Worm (Caenorhabditis elegans) whole organism, young adult: ENCODE results near the gene mcm-2.

ENCODE experiments used
- B0261.1 ChIP-seq: sonication (generic microtip); optimal IDR thresholded peaks from 2 replicates; lab custom pipeline; 2016; ENCODE audit warnings: mild to moderate bottlenecking, missing genetic modification characterization, moderate library complexity, missing compliant biosample characterization
- D2030.7 ChIP-seq: fragments of 200-800 bp; sonication (Bioruptor generic); IDR thresholded peaks from 2 replicates; pipeline ENCODE4 v1.3.6; 2022; ENCODE audit warnings: missing genetic modification reagents, missing genetic modification characterization, missing compliant biosample characterization
- F39B2.1 ChIP-seq: fragments of 200-800 bp; sonication (Bioruptor generic); IDR thresholded peaks from 2 replicates; pipeline ENCODE4 v1.3.6; 2022; ENCODE audit warnings: missing genetic modification reagents, missing genetic modification characterization, missing compliant biosample characterization
- F57A8.1 ChIP-seq: fragments of 200-800 bp; sonication (Bioruptor generic); optimal IDR thresholded peaks from 2 replicates; lab custom pipeline; 2018; ENCODE audit warnings: mild to moderate bottlenecking, missing genetic modification characterization, moderate library complexity, missing compliant biosample characterization
- Y79H2A.3 ChIP-seq: fragments of 200-800 bp; sonication (Bioruptor generic); conservative IDR thresholded peaks from 2 replicates; pipeline ENCODE4 v1.3.6; 2022; ENCODE audit warnings: missing genetic modification reagents, missing genetic modification characterization, missing compliant biosample characterization
- aptf-2 ChIP-seq: fragments of 200-800 bp; sonication (Bioruptor generic); conservative IDR thresholded peaks from 2 replicates; pipeline ENCODE4 v1.3.6; 2022; ENCODE audit warnings: missing genetic modification reagents, missing genetic modification characterization, missing compliant biosample characterization
- atf-7 ChIP-seq: sonication (generic microtip); optimal IDR thresholded peaks from 2 replicates; lab custom pipeline; 2017; ENCODE audit warnings: mild to moderate bottlenecking, missing genetic modification characterization, missing compliant biosample characterization
- ceh-27 ChIP-seq: fragments of 200-800 bp; sonication (Bioruptor generic); optimal IDR thresholded peaks from 2 replicates; lab custom pipeline; 2018; ENCODE audit warnings: mild to moderate bottlenecking, missing genetic modification characterization, moderate library complexity, missing compliant biosample characterization
- ceh-79 ChIP-seq: sonication (generic microtip); optimal IDR thresholded peaks from 2 replicates; lab custom pipeline; 2017; ENCODE audit warnings: mild to moderate bottlenecking, missing genetic modification characterization, missing compliant biosample characterization
- chd-7 ChIP-seq: sonication (generic microtip); optimal IDR thresholded peaks from 2 replicates; lab custom pipeline; 2016; ENCODE audit warnings: mild to moderate bottlenecking, missing genetic modification characterization, moderate library complexity, missing compliant biosample characterization
- die-1 ChIP-seq: sonication (generic microtip); optimal IDR thresholded peaks from 2 replicates; lab custom pipeline; 2016; ENCODE audit warnings: missing genotype, mild to moderate bottlenecking, missing genetic modification characterization, missing compliant biosample characterization
- dpff-1 ChIP-seq: sonication (generic microtip); optimal IDR thresholded peaks from 2 replicates; lab custom pipeline; 2017; ENCODE audit warnings: mild to moderate bottlenecking, missing genetic modification characterization, missing compliant biosample characterization
- dpl-1 ChIP-seq: fragments of 150-350 bp; optimal IDR thresholded peaks from 2 replicates; lab custom pipeline; 2014; ENCODE audit warnings: missing biosample characterization, missing genetic modification reagents, missing genetic modification characterization
- egl-18 ChIP-seq: fragments of 200-800 bp; sonication (Bioruptor generic); IDR thresholded peaks from 2 replicates; pipeline ENCODE4 v1.3.6; 2022; ENCODE audit warnings: missing genetic modification reagents, missing genetic modification characterization, missing compliant biosample characterization
- ekl-4 ChIP-seq: fragments of 200-800 bp; sonication (Bioruptor generic); IDR thresholded peaks from 2 replicates; pipeline ENCODE4 v1.3.6; 2022; ENCODE audit warnings: missing genetic modification reagents, missing genetic modification characterization, missing compliant biosample characterization
- gei-17 ChIP-seq: fragments of 200-800 bp; sonication (Bioruptor generic); optimal IDR thresholded peaks from 2 replicates; lab custom pipeline; 2018; ENCODE audit warnings: mild to moderate bottlenecking, missing genetic modification characterization, missing compliant biosample characterization
- him-1 ChIP-seq: sonication (generic microtip); optimal IDR thresholded peaks from 2 replicates; lab custom pipeline; 2016; ENCODE audit warnings: missing genotype, missing genetic modification reagents, missing genetic modification characterization, missing compliant biosample characterization
- hmg-1.2 ChIP-seq: fragments of 200-800 bp; sonication (Bioruptor generic); IDR thresholded peaks from 2 replicates; pipeline ENCODE4 v1.3.6; 2022; ENCODE audit warnings: missing genetic modification reagents, missing genetic modification characterization, missing compliant biosample characterization
- hrde-1 ChIP-seq: sonication (generic microtip); optimal IDR thresholded peaks from 2 replicates; lab custom pipeline; 2016; ENCODE audit warnings: missing genetic modification characterization, mild to moderate bottlenecking, missing compliant biosample characterization, moderate library complexity, missing genotype, missing genetic modification reagents, borderline replicate concordance
- hsf-1 ChIP-seq: fragments of 200-800 bp; sonication (Bioruptor generic); IDR thresholded peaks from 2 replicates; pipeline ENCODE4 v1.3.6; 2022; ENCODE audit warnings: missing genetic modification reagents, missing genetic modification characterization, missing compliant biosample characterization
- lag-1 ChIP-seq: fragments of 200-800 bp; sonication (Bioruptor generic); IDR thresholded peaks from 2 replicates; pipeline ENCODE4 v1.3.6; 2022; ENCODE audit warnings: missing genetic modification reagents, missing genetic modification characterization, missing compliant biosample characterization
- let-526 ChIP-seq: fragments of 200-800 bp; sonication (Bioruptor generic); IDR thresholded peaks from 2 replicates; pipeline ENCODE4 v1.3.6; 2022; ENCODE audit warnings: missing genetic modification reagents, missing genetic modification characterization, missing compliant biosample characterization
- lin-35 ChIP-seq, 3 experiments: fragments of 150-350 bp in 2 of 3; sonication (generic microtip) in 1 of 3; optimal IDR thresholded peaks; 2 replicates each; lab custom pipeline; 2014 to 2018; ENCODE audit warnings: missing biosample characterization in 3 of 3, missing genetic modification characterization in 3 of 3, missing genetic modification reagents in 3 of 3
- madf-10 ChIP-seq: sonication (generic microtip); optimal IDR thresholded peaks from 2 replicates; lab custom pipeline; 2016; ENCODE audit warnings: mild to moderate bottlenecking, missing genetic modification characterization, missing compliant biosample characterization
- madf-8 ChIP-seq: fragments of 200-800 bp; sonication (Bioruptor generic); conservative IDR thresholded peaks from 2 replicates; pipeline ENCODE4 v1.3.6; 2022; ENCODE audit warnings: missing genetic modification reagents, missing genetic modification characterization, missing compliant biosample characterization
- mcd-1 ChIP-seq: fragments of 200-800 bp; sonication (Bioruptor generic); IDR thresholded peaks from 2 replicates; pipeline ENCODE4 v1.3.6; 2022; ENCODE audit warnings: missing genetic modification reagents, missing genetic modification characterization, missing compliant biosample characterization
- mxl-1 ChIP-seq: sonication (generic microtip); optimal IDR thresholded peaks from 2 replicates; lab custom pipeline; 2016; ENCODE audit warnings: missing genetic modification characterization, missing compliant biosample characterization
- nfya-1 ChIP-seq: sonication (generic microtip); optimal IDR thresholded peaks from 2 replicates; lab custom pipeline; 2017; ENCODE audit warnings: antibody characterized with exemption, missing compliant biosample characterization, missing genetic modification characterization, borderline replicate concordance; ENCODE audit not compliant: insufficient read depth
- nfya-2 ChIP-seq: fragments of 200-800 bp; sonication (Bioruptor generic); IDR thresholded peaks from 2 replicates; pipeline ENCODE4 v1.3.6; 2022; ENCODE audit warnings: missing genetic modification reagents, missing genetic modification characterization, missing compliant biosample characterization
- nhr-120 ChIP-seq: fragments of 200-800 bp; sonication (Bioruptor generic); IDR thresholded peaks from 2 replicates; pipeline ENCODE4 v1.3.6; 2022; ENCODE audit warnings: missing genetic modification characterization, missing compliant biosample characterization
- nhr-27 ChIP-seq: fragments of 200-800 bp; sonication (Bioruptor generic); optimal IDR thresholded peaks from 2 replicates; lab custom pipeline; 2018; ENCODE audit warnings: mild to moderate bottlenecking, missing genetic modification characterization, moderate library complexity, missing compliant biosample characterization
- rcor-1 ChIP-seq: fragments of 200-800 bp; sonication (Bioruptor generic); IDR thresholded peaks from 2 replicates; pipeline ENCODE4 v1.3.6; 2022; ENCODE audit warnings: missing genetic modification reagents, missing genetic modification characterization, missing compliant biosample characterization
- sdz-38 ChIP-seq: sonication (generic microtip); optimal IDR thresholded peaks from 2 replicates; lab custom pipeline; 2016; ENCODE audit warnings: missing genotype, missing genetic modification characterization, missing compliant biosample characterization
- sea-2 ChIP-seq: fragments of 200-800 bp; sonication (Bioruptor generic); IDR thresholded peaks from 2 replicates; pipeline ENCODE4 v1.3.6; 2022; ENCODE audit warnings: missing genetic modification characterization, missing compliant biosample characterization
- snpc-1.1 ChIP-seq: sonication (generic microtip); optimal IDR thresholded peaks from 2 replicates; lab custom pipeline; 2017; ENCODE audit warnings: missing genetic modification characterization, mild to moderate bottlenecking, missing compliant biosample characterization, antibody characterized with exemption, moderate library complexity, missing genotype, missing genetic modification reagents; ENCODE audit not compliant: insufficient read depth
- snpc-3.4 ChIP-seq: sonication (generic microtip); optimal IDR thresholded peaks from 2 replicates; lab custom pipeline; 2017; ENCODE audit warnings: missing genetic modification characterization, mild to moderate bottlenecking, missing compliant biosample characterization, antibody characterized with exemption, moderate library complexity, missing genotype, missing genetic modification reagents
- sptf-2 ChIP-seq: fragments of 200-800 bp; sonication (Bioruptor generic); optimal IDR thresholded peaks from 2 replicates; lab custom pipeline; 2018; ENCODE audit warnings: mild to moderate bottlenecking, missing genetic modification characterization, missing compliant biosample characterization
- tbp1 ChIP-seq: fragments of 200-800 bp; sonication (Bioruptor generic); optimal IDR thresholded peaks from 2 replicates; lab custom pipeline; 2018; ENCODE audit warnings: mild to moderate bottlenecking, missing genetic modification characterization, missing compliant biosample characterization
- tbx-9 ChIP-seq: sonication (generic microtip); optimal IDR thresholded peaks from 2 replicates; lab custom pipeline; 2016; ENCODE audit warnings: borderline replicate concordance, missing genetic modification characterization, inconsistent platforms, missing compliant biosample characterization
- unc-130 ChIP-seq: sonication (generic microtip); optimal IDR thresholded peaks from 2 replicates; lab custom pipeline; 2016; ENCODE audit warnings: missing genetic modification reagents, missing genetic modification characterization, missing compliant biosample characterization
- zim-3 ChIP-seq: sonication (generic microtip); optimal IDR thresholded peaks from 2 replicates; lab custom pipeline; 2017; ENCODE audit warnings: mild to moderate bottlenecking, missing genetic modification characterization, moderate library complexity, missing compliant biosample characterization
- ztf-18 ChIP-seq: sonication (generic microtip); optimal IDR thresholded peaks from 2 replicates; lab custom pipeline; 2016; ENCODE audit warnings: missing genotype, mild to moderate bottlenecking, missing genetic modification characterization, missing compliant biosample characterization

Gene mcm-2

DNA sequence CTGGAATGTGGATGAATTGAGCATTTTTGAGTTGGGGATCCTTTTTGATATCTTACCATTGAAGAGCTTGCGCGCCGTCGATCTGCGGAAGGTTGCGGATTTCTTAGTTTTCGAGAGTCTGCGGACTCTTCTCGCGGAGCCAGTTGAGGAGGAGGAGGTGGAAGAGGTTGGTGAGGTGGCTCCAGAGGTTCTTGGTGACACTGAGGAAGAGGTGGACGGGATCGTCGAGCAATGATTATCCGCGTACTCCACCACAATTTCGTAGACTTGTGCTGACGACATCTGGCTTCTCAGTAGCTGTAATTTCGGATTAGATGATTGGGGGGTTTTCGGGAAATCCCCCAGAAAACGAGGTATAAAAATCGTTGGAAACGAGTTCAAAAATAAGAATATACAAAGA is 29.1 kb downstream of the mcm-2 start, which contains the start of gene Y17G7B.21 (continued):
- peak; percentile 89 for TF ChIP-seq hrde-1 (tag; lab: Kevin White, UChicago)
- TF ChIP-seq rcor-1: no peak
- TF ChIP-seq nfya-1: no peak
- TF ChIP-seq sdz-38 (tag; lab: Kevin White, UChicago): no peak
- no peak for TF ChIP-seq nfya-2
- TF ChIP-seq B0261.1: no peak
- TF ChIP-seq F57A8.1: no peak

DNA sequence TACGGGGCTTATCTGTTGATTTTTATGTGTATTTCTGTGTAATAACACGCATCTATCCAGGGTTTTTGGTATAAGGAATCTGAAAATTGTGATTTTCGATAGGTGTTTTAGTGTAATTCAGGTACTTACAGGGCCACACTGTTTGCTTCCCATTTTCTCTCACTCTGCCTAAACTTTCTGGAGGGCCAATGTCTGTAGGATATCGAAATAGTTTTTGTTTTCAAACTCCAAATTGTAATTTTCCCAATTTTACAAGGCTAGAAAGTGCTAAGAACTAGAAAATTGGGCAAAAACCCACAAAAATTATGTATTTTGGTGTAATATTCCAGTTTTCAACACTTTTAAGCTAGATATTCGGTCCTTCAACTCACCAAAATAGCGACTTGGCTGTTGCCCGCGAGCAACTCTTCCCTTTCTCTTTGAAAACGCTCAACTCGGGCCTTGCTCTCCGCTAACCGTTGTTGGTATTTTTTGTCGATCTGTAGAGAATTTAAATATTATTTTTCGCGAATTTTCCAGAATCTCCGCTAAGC is 29.6 kb downstream of the mcm-2 start:
- peak in 1 of 3 experiments; percentile 4 for TF ChIP-seq lin-35 (GFP tag; optimal IDR thresholded peaks at IDR 0.05; lab: Kevin White, UChicago)
- TF ChIP-seq ekl-4 (GFP tag; lab: Robert Waterston, UW): no peak
- TF ChIP-seq madf-8 (GFP tag; lab: Robert Waterston, UW): no peak
- TF ChIP-seq gei-17 (GFP tag; lab: Kevin White, UChicago): no peak
- no peak for TF ChIP-seq chd-7 (tag; lab: Kevin White, UChicago)
- no peak for TF ChIP-seq zim-3 (tag; lab: Kevin White, UChicago)
- TF ChIP-seq, all 124 proteins: peak for 1

ce11 chrII:11974048-11974995 is 32.1 kb downstream of the mcm-2 start:
- TF ChIP-seq Y79H2A.3 (0 out of 2 replicates have a peak, but pooled peaks have one; percentile 32), snpc-3.4 (tag; lab: Kevin White, UChicago) (peak; percentile 33), tbp1 (GFP tag; lab: Kevin White, UChicago) (no peak), mcd-1 (GFP tag; lab: Robert Waterston, UW) (0 out of 2 replicates have a peak, but pooled peaks have one; percentile 24), lin-35 (GFP tag; optimal IDR thresholded peaks at IDR 0.05; lab: Kevin White, UChicago) (peak in 1 of 3 experiments; percentile 22), ztf-18 (no peak), rcor-1 (no peak), aptf-2 (0 out of 2 replicates have a peak, but pooled peaks have one; percentile 19), him-1 (no peak), tbx-9 (tag; lab: Kevin White, UChicago) (no peak), die-1 (no peak), atf-7 (tag; lab: Kevin White, UChicago) (peak; percentile 84), madf-10 (tag; lab: Kevin White, UChicago) (no peak), hrde-1 (tag; lab: Kevin White, UChicago) (peak; percentile 49), sea-2 (GFP tag; lab: Robert Waterston, UW) (no peak), nhr-27 (tag; lab: Kevin White, UChicago) (peak; percentile 17), snpc-1.1 (tag; lab: Kevin White, UChicago) (no peak), dpff-1 (peak; percentile 70), mxl-1 (tag; lab: Kevin White, UChicago) (no peak), sptf-2 (GFP tag; lab: Kevin White, UChicago) (no peak), lag-1 (no peak), F39B2.1 (GFP tag; lab: Robert Waterston, UW) (no peak), ceh-27 (GFP tag; lab: Kevin White, UChicago) (no peak), nhr-120 (no peak), unc-130 (GFP tag; lab: Kevin White, UChicago) (no peak), D2030.7 (0 out of 2 replicates have a peak, but pooled peaks have one; percentile 42), egl-18 (GFP tag; lab: Robert Waterston, UW) (0 out of 2 replicates have a peak, but pooled peaks have one; percentile 51), hsf-1 (GFP tag; lab: Robert Waterston, UW) (no peak), dpl-1 (GFP tag; lab: Kevin White, UChicago) (peak; percentile 8), ceh-79 (tag; lab: Kevin White, UChicago) (no peak), let-526 (GFP tag; lab: Robert Waterston, UW) (no peak), hmg-1.2 (GFP tag; lab: Robert Waterston, UW) (no peak; the same call in 1 of the 2 replicates)
